Worm (Caenorhabditis elegans) whole organism, late embryonic: ENCODE measurements around the gene atg-2.

Source experiments
- C08G9.2 ChIP-seq: sonication (generic microtip); optimal IDR thresholded peaks from 2 replicates; lab custom pipeline; 2016; ENCODE audit warnings: mild to moderate bottlenecking, missing genetic modification characterization, moderate library complexity, missing compliant biosample characterization
- K09A11.1 ChIP-seq: sonication (generic microtip); optimal IDR thresholded peaks from 2 replicates; lab custom pipeline; 2017; ENCODE audit warnings: antibody characterized with exemption, mild to moderate bottlenecking, missing genetic modification characterization, missing compliant biosample characterization; ENCODE audit not compliant: insufficient read depth
- ahr-1 ChIP-seq: sonication (generic microtip); optimal IDR thresholded peaks from 2 replicates; lab custom pipeline; 2016; ENCODE audit warnings: missing genetic modification characterization, missing compliant biosample characterization
- ceh-2 ChIP-seq: sonication (generic microtip); optimal IDR thresholded peaks from 2 replicates; lab custom pipeline; 2016; ENCODE audit warnings: missing genotype, missing genetic modification characterization, missing compliant biosample characterization
- ceh-30 ChIP-seq: fragments of 150-350 bp; optimal IDR thresholded peaks from 2 replicates; lab custom pipeline; 2014; ENCODE audit warnings: missing biosample characterization, missing genetic modification characterization
- ceh-31 ChIP-seq: sonication (generic microtip); optimal IDR thresholded peaks from 2 replicates; lab custom pipeline; 2016; ENCODE audit warnings: missing genetic modification characterization, missing compliant biosample characterization
- ceh-34 ChIP-seq: sonication (generic microtip); optimal IDR thresholded peaks from 2 replicates; lab custom pipeline; 2016; ENCODE audit warnings: mild to moderate bottlenecking, missing genetic modification characterization, missing compliant biosample characterization
- ceh-45 ChIP-seq: fragments of 200-800 bp; sonication (Bioruptor generic); IDR thresholded peaks from 2 replicates; pipeline ENCODE4 v1.3.6; 2022; ENCODE audit warnings: missing genetic modification reagents, missing genetic modification characterization, missing compliant biosample characterization
- ceh-48 ChIP-seq: sonication (generic microtip); optimal IDR thresholded peaks from 2 replicates; lab custom pipeline; 2016; ENCODE audit warnings: missing genetic modification characterization, inconsistent platforms, missing compliant biosample characterization
- dmd-4 ChIP-seq: sonication (generic microtip); optimal IDR thresholded peaks from 2 replicates; lab custom pipeline; 2016; ENCODE audit warnings: borderline replicate concordance, missing genetic modification characterization, missing compliant biosample characterization
- elt-2 ChIP-seq: sonication (generic microtip); optimal IDR thresholded peaks from 2 replicates; lab custom pipeline; 2016; ENCODE audit warnings: missing genetic modification reagents, missing genetic modification characterization, missing compliant biosample characterization
- ets-4 ChIP-seq: sonication (generic microtip); optimal IDR thresholded peaks from 2 replicates; lab custom pipeline; 2016; ENCODE audit warnings: missing genetic modification characterization, missing compliant biosample characterization
- eyg-1 ChIP-seq: sonication (generic microtip); optimal IDR thresholded peaks from 2 replicates; lab custom pipeline; 2016; ENCODE audit warnings: missing genotype, missing genetic modification characterization, missing compliant biosample characterization
- fkh-10 ChIP-seq: fragments of 150-350 bp; optimal IDR thresholded peaks from 2 replicates; lab custom pipeline; 2014; ENCODE audit warnings: missing biosample characterization, missing genetic modification reagents, missing genetic modification characterization
- hlh-13 ChIP-seq: fragments of 200-800 bp; sonication (Bioruptor generic); optimal IDR thresholded peaks from 2 replicates; lab custom pipeline; 2018; ENCODE audit warnings: mild to moderate bottlenecking, missing genetic modification characterization, missing compliant biosample characterization
- hlh-15 ChIP-seq: sonication (generic microtip); optimal IDR thresholded peaks from 2 replicates; lab custom pipeline; 2016; ENCODE audit warnings: missing genetic modification characterization, missing compliant biosample characterization
- hlh-30 ChIP-seq: sonication (generic microtip); optimal IDR thresholded peaks from 2 replicates; lab custom pipeline; 2017; ENCODE audit warnings: antibody characterized with exemption, missing genetic modification characterization, missing compliant biosample characterization; ENCODE audit not compliant: insufficient read depth
- hlh-8 ChIP-seq: sonication (generic microtip); optimal IDR thresholded peaks from 2 replicates; lab custom pipeline; 2016; ENCODE audit warnings: missing genotype, missing genetic modification characterization, missing compliant biosample characterization
- mec-3 ChIP-seq: sonication (generic microtip); optimal IDR thresholded peaks from 2 replicates; lab custom pipeline; 2016; ENCODE audit warnings: borderline replicate concordance, missing genetic modification characterization, missing compliant biosample characterization
- nhr-11 ChIP-seq: fragments of 150-350 bp; optimal IDR thresholded peaks from 2 replicates; lab custom pipeline; 2014; ENCODE audit warnings: missing biosample characterization, missing genetic modification characterization
- nhr-232 ChIP-seq: sonication (generic microtip); optimal IDR thresholded peaks from 2 replicates; lab custom pipeline; 2016; ENCODE audit warnings: missing genetic modification characterization, missing compliant biosample characterization
- pat-9 ChIP-seq: fragments of 200-800 bp; sonication (Bioruptor generic); optimal IDR thresholded peaks from 2 replicates; lab custom pipeline; 2018; ENCODE audit warnings: mild to moderate bottlenecking, missing genetic modification characterization, moderate library complexity, missing compliant biosample characterization
- pax-1 ChIP-seq: fragments of 150-350 bp; optimal IDR thresholded peaks from 2 replicates; lab custom pipeline; 2014; ENCODE audit warnings: missing biosample characterization, missing genetic modification characterization
- pha-2 ChIP-seq: sonication (generic microtip); optimal IDR thresholded peaks from 2 replicates; lab custom pipeline; 2017; ENCODE audit warnings: mild to moderate bottlenecking, missing genetic modification characterization, missing compliant biosample characterization
- pha-4 ChIP-seq: fragments of 150-350 bp; optimal IDR thresholded peaks from 2 replicates; lab custom pipeline; 2018; ENCODE audit warnings: missing biosample characterization, missing genetic modification reagents, missing genetic modification characterization
- pqm-1 ChIP-seq: sonication (generic microtip); optimal IDR thresholded peaks from 2 replicates; lab custom pipeline; 2016; ENCODE audit warnings: missing genetic modification characterization, missing compliant biosample characterization
- sox-4 ChIP-seq: sonication (generic microtip); optimal IDR thresholded peaks from 2 replicates; lab custom pipeline; 2017; ENCODE audit warnings: mild to moderate bottlenecking, missing genetic modification characterization, inconsistent platforms, missing compliant biosample characterization
- tbx-2 ChIP-seq: sonication (generic microtip); optimal IDR thresholded peaks from 2 replicates; lab custom pipeline; 2016; ENCODE audit warnings: missing genetic modification characterization, missing compliant biosample characterization
- unc-3 ChIP-seq, 2 experiments: fragments of 200-800 bp in 1 of 2; sonication (Bioruptor generic) in 1 of 2; sonication (generic microtip) in 1 of 2; conservative IDR thresholded peaks in 1 of 2; optimal IDR thresholded peaks in 1 of 2; 2 replicates each; pipeline versions ENCODE4 v1.3.6 to Lab custom; 2016 to 2022; ENCODE audit warnings: missing compliant biosample characterization in 2 of 2, missing genetic modification characterization in 2 of 2, missing genetic modification reagents in 1 of 2
- unc-42 ChIP-seq: sonication (generic microtip); optimal IDR thresholded peaks from 2 replicates; lab custom pipeline; 2016; ENCODE audit warnings: missing genotype, missing genetic modification characterization, missing compliant biosample characterization
- unc-86 ChIP-seq: sonication (generic microtip); optimal IDR thresholded peaks from 2 replicates; lab custom pipeline; 2016; ENCODE audit warnings: missing genetic modification characterization, missing compliant biosample characterization

Gene atg-2

ce11 chrX:6807137-6807861 is 736 bp downstream of the atg-2 start (continued):
- TF ChIP-seq ceh-45 (GFP tag; lab: Robert Waterston, UW) (no peak), pqm-1 (tag; lab: Kevin White, UChicago) (no peak), hlh-30 (tag; lab: Kevin White, UChicago) (peak; percentile 73), pat-9 (tag; lab: Kevin White, UChicago) (no peak), eyg-1 (tag; lab: Kevin White, UChicago) (no peak)

ce11 chrX:6808239-6808638 is 1.7 kb downstream of the atg-2 start:
- TF ChIP-seq ahr-1 (tag; lab: Kevin White, UChicago) (no peak), ceh-48 (tag; lab: Kevin White, UChicago) (no peak), pha-4 (tag; lab: Kevin White, UChicago) (no peak), ceh-2 (tag; lab: Kevin White, UChicago) (no peak), fkh-10 (GFP tag; lab: Kevin White, UChicago) (no peak), unc-42 (tag; lab: Kevin White, UChicago) (no peak), sox-4 (no peak), dmd-4 (tag; lab: Kevin White, UChicago) (no peak), C08G9.2 (tag; lab: Kevin White, UChicago) (no peak), pqm-1 (tag; lab: Kevin White, UChicago) (no peak), ceh-45 (GFP tag; lab: Robert Waterston, UW) (no peak), unc-3 (GFP tag; conservative IDR thresholded peaks at IDR 0.05; lab: Robert Waterston, UW) (no peak), unc-3 (tag; optimal IDR thresholded peaks at IDR 0.05; lab: Kevin White, UChicago) (no peak), unc-86 (no peak), tbx-2 (tag; lab: Kevin White, UChicago) (no peak)

- no peak for TF ChIP-seq ets-4
- no peak for TF ChIP-seq pha-2 (tag; lab: Kevin White, UChicago)
- peak; percentile 3 for TF ChIP-seq mec-3 (tag; lab: Kevin White, UChicago)
Measured at ce11 chrX:6808640-6809039, 2.1 kb downstream of the atg-2 start.

ce11 chrX:6813025-6813424 is 6.5 kb downstream of the atg-2 start:
- TF ChIP-seq hlh-13: no peak
- peak; percentile 38 for TF ChIP-seq ceh-31 (tag; lab: Kevin White, UChicago)
- TF ChIP-seq, all 69 proteins: peak for 1

- TF ChIP-seq K09A11.1 (tag; lab: Kevin White, UChicago): no peak
- TF ChIP-seq ceh-45 (GFP tag; lab: Robert Waterston, UW): no peak
- no peak for TF ChIP-seq ceh-34 (tag; lab: Kevin White, UChicago)
- TF ChIP-seq elt-2: peak; percentile 56
- TF ChIP-seq hlh-15 (tag; lab: Kevin White, UChicago): no peak
Measured at ce11 chrX:6818036-6818488, 11.5 kb downstream of the atg-2 start, which contains the start of gene dhs-28. Gene dhs-28 (plus strand): TSS chrX:6818438.

ce11 chrX:6819135-6819534 is 12.6 kb downstream of the atg-2 start:
- no peak for TF ChIP-seq pax-1 (tag; lab: Kevin White, UChicago)
- no peak for TF ChIP-seq hlh-8 (tag; lab: Kevin White, UChicago)
- TF ChIP-seq ceh-45 (GFP tag; lab: Robert Waterston, UW): no peak
- no peak for TF ChIP-seq hlh-30 (tag; lab: Kevin White, UChicago)
- no peak for TF ChIP-seq nhr-11 (tag; lab: Kevin White, UChicago)
- no peak for TF ChIP-seq nhr-232 (tag; lab: Kevin White, UChicago)
- no peak for TF ChIP-seq ceh-34 (tag; lab: Kevin White, UChicago)
- TF ChIP-seq ahr-1 (tag; lab: Kevin White, UChicago): no peak
- no peak for TF ChIP-seq ceh-30
- TF ChIP-seq, all 69 proteins: peak for 0
